Worm (Caenorhabditis elegans) whole organism, L3 larva: ENCODE results near the gene C33C12.7.

Experiments used
- ZK546.5 ChIP-seq: sonication (generic microtip); optimal IDR thresholded peaks from 2 replicates; lab custom pipeline; 2017; ENCODE audit warnings: missing biosample characterization, missing genetic modification characterization
- ceh-9 ChIP-seq: sonication (generic microtip); optimal IDR thresholded peaks from 2 replicates; lab custom pipeline; 2018; ENCODE audit warnings: missing biosample characterization, missing genetic modification characterization
- elt-3 ChIP-seq, 3 experiments: fragments of 150-350 bp in 1 of 3; sonication (generic microtip) in 2 of 3; optimal IDR thresholded peaks; 2 replicates in 2 of 3; 4 replicates in 1 of 3; lab custom pipeline; 2014 to 2017; ENCODE audit warnings: missing biosample characterization in 3 of 3, missing genetic modification characterization in 3 of 3
- jun-1 ChIP-seq: fragments of 150-350 bp; optimal IDR thresholded peaks from 2 replicates; lab custom pipeline; 2014; ENCODE audit warnings: missing biosample characterization, missing genetic modification reagents, missing genetic modification characterization
- mdl-1 ChIP-seq: fragments of 150-350 bp; optimal IDR thresholded peaks from 2 replicates; lab custom pipeline; 2014; ENCODE audit warnings: missing biosample characterization, missing genetic modification characterization
- nhr-11 ChIP-seq: fragments of 150-350 bp; optimal IDR thresholded peaks from 2 replicates; lab custom pipeline; 2014; ENCODE audit warnings: missing biosample characterization, missing genetic modification characterization
- nhr-237 ChIP-seq: fragments of 150-350 bp; optimal IDR thresholded peaks from 2 replicates; lab custom pipeline; 2014; ENCODE audit warnings: missing biosample characterization, missing genetic modification characterization
- nhr-76 ChIP-seq: fragments of 150-350 bp; sonication (generic microtip); optimal IDR thresholded peaks from 5 replicates; lab custom pipeline; 2014; ENCODE audit warnings: missing biosample characterization, missing genetic modification characterization
- pqm-1 ChIP-seq: fragments of 150-350 bp; optimal IDR thresholded peaks from 2 replicates; lab custom pipeline; 2017; ENCODE audit warnings: missing biosample characterization, missing genetic modification characterization, inconsistent platforms
- tbx-2 ChIP-seq: sonication (generic microtip); optimal IDR thresholded peaks from 2 replicates; lab custom pipeline; 2016; ENCODE audit warnings: mild to moderate bottlenecking, missing genetic modification characterization, missing compliant biosample characterization
- ztf-11 ChIP-seq: fragments of 150-350 bp; optimal IDR thresholded peaks from 2 replicates; lab custom pipeline; 2014; ENCODE audit warnings: missing biosample characterization, missing genetic modification characterization

- TF ChIP-seq tbx-2 (tag; lab: Kevin White, UChicago): no peak
- no peak for TF ChIP-seq nhr-11 (tag; lab: Kevin White, UChicago)
- TF ChIP-seq ztf-11 (tag; lab: Kevin White, UChicago): no peak
- TF ChIP-seq jun-1: no peak
- TF ChIP-seq nhr-237 (tag; lab: Kevin White, UChicago): no peak
- no peak for TF ChIP-seq mdl-1 (tag; lab: Kevin White, UChicago)
- no peak for TF ChIP-seq nhr-76
- no peak for TF ChIP-seq ZK546.5
- no peak for TF ChIP-seq pqm-1 (tag; lab: Kevin White, UChicago)
- no peak for TF ChIP-seq elt-3 (tag; optimal IDR thresholded peaks at IDR 0.05; lab: Kevin White, UChicago)
- TF ChIP-seq ceh-9: no peak
Measured at ce11 chrII:2186730-2187129, 11.5 kb upstream of the C33C12.7 start.
